Worm (Caenorhabditis elegans) whole organism, L2 larva: ENCODE measurements around the gene D1053.3.

Experiments used
- F13H6.1 ChIP-seq: sonication (generic microtip); optimal IDR thresholded peaks from 2 replicates; lab custom pipeline; 2016; ENCODE audit warnings: missing genetic modification characterization, missing compliant biosample characterization
- crh-2 ChIP-seq: sonication (generic microtip); optimal IDR thresholded peaks from 2 replicates; lab custom pipeline; 2017; ENCODE audit warnings: missing biosample characterization, missing genetic modification characterization
- elt-1 ChIP-seq: fragments of 150-350 bp; optimal IDR thresholded peaks from 2 replicates; lab custom pipeline; 2014; ENCODE audit warnings: missing biosample characterization, missing genetic modification characterization
- fos-1 ChIP-seq: fragments of 150-350 bp; optimal IDR thresholded peaks from 2 replicates; lab custom pipeline; 2014; ENCODE audit warnings: missing biosample characterization, missing genetic modification characterization
- lin-13 ChIP-seq: fragments of 150-350 bp; optimal IDR thresholded peaks from 2 replicates; lab custom pipeline; 2014; ENCODE audit warnings: missing biosample characterization, missing genetic modification reagents, missing genetic modification characterization
- lsy-2 ChIP-seq, 2 experiments: fragments of 150-350 bp in 1 of 2; sonication (generic microtip) in 1 of 2; optimal IDR thresholded peaks; 2 replicates each; lab custom pipeline; 2014 to 2017; ENCODE audit warnings: missing biosample characterization in 2 of 2, missing genetic modification characterization in 2 of 2
- mab-5 ChIP-seq: fragments of 150-350 bp; optimal IDR thresholded peaks from 2 replicates; lab custom pipeline; 2014; ENCODE audit warnings: missing biosample characterization, missing genetic modification characterization
- nhr-10 ChIP-seq: sonication (generic microtip); optimal IDR thresholded peaks from 2 replicates; lab custom pipeline; 2017; ENCODE audit warnings: missing biosample characterization, missing genetic modification characterization
- sma-9 ChIP-seq, 2 experiments: fragments of 150-350 bp in 1 of 2; sonication (generic microtip) in 1 of 2; optimal IDR thresholded peaks; 2 replicates each; lab custom pipeline; 2014 to 2016; ENCODE audit warnings: missing genetic modification characterization in 2 of 2, mild to moderate bottlenecking in 1 of 2, missing biosample characterization in 1 of 2, missing compliant biosample characterization in 1 of 2, missing genetic modification reagents in 1 of 2, moderate library complexity in 1 of 2
- snpc-4 ChIP-seq: fragments of 150-350 bp; optimal IDR thresholded peaks from 2 replicates; lab custom pipeline; 2014; ENCODE audit warnings: missing biosample characterization, missing genetic modification characterization
- unc-39 ChIP-seq: fragments of 150-350 bp; optimal IDR thresholded peaks from 2 replicates; lab custom pipeline; 2014; ENCODE audit warnings: missing biosample characterization, missing genetic modification characterization
- ztf-4 ChIP-seq: fragments of 150-350 bp; optimal IDR thresholded peaks from 2 replicates; lab custom pipeline; 2014; ENCODE audit warnings: missing biosample characterization, missing genetic modification characterization

The D1053.3 gene

ce11 chrX:11684261-11684660 is 52.7 kb downstream of the D1053.3 start, which contains the start of gene hnd-1:
Gene hnd-1, plus strand, starts transcription at chrX:11684561.
- TF ChIP-seq mab-5 (tag; lab: Kevin White, UChicago) = no peak
- no peak for TF ChIP-seq nhr-10 (tag; lab: Kevin White, UChicago)
- TF ChIP-seq lin-13 (GFP tag; lab: Kevin White, UChicago) = no peak
- no peak for TF ChIP-seq unc-39 (tag; lab: Kevin White, UChicago)
- no peak for TF ChIP-seq snpc-4 (tag; lab: Kevin White, UChicago)

DNA sequence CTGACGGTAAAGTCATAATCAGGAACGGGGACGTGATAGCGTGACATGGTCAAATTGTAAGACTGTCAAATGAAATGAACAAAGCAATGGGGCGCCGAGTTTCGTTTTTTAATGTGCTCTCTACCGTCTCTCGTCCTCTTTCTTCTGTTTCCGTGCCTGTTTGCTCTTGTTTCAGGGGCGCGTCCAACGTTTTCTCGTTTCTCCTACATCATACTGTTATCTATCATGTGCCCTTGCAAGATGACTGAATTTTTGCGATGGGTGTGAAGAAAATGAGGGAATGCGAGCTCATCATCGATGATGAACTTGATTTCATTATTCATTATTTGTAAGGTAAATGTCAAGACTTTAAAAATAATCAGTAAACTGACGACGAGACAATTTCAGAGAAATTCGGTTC is 56.1 kb downstream of the D1053.3 start, which contains the start of gene T04F8.7:
TSS of gene T04F8.7 (minus strand) at position 130 of the 400 bp plus-strand sequence.
- TF ChIP-seq sma-9 (GFP tag; optimal IDR thresholded peaks at IDR 0.05; lab: Kevin White, UChicago) (peak; percentile 24), sma-9 (tag; optimal IDR thresholded peaks at IDR 0.05; lab: Kevin White, UChicago) (no peak), fos-1 (tag; lab: Kevin White, UChicago) (peak; percentile 83), elt-1 (tag; lab: Kevin White, UChicago) (no peak), crh-2 (tag; lab: Kevin White, UChicago) (peak; percentile 11), lsy-2 (tag; optimal IDR thresholded peaks at IDR 0.05; lab: Kevin White, UChicago) (no peak), F13H6.1 (peak; percentile 6), snpc-4 (tag; lab: Kevin White, UChicago) (no peak), ztf-4 (tag; lab: Kevin White, UChicago) (no peak)
